Worm (Caenorhabditis elegans): Measurements from ENCODE around the gene vps-18.

- TF ChIP-seq cog-1 (tag; optimal IDR thresholded peaks at IDR 0.05) (no peak), flt-1 (GFP tag; IDR thresholded peaks at IDR 0.05) (no peak), ref-1 (GFP tag; conservative IDR thresholded peaks at IDR 0.05) (no peak), med-1 (GFP tag; optimal IDR thresholded peaks at IDR 0.05; ENCODE audit: insufficient read depth) (no peak)
Measured at ce11 chrII:4474005-4474655, 13.2 kb downstream of the vps-18 start.
